Fruit fly (Drosophila melanogaster): Measurements from ENCODE around the gene CG15247.

DNA sequence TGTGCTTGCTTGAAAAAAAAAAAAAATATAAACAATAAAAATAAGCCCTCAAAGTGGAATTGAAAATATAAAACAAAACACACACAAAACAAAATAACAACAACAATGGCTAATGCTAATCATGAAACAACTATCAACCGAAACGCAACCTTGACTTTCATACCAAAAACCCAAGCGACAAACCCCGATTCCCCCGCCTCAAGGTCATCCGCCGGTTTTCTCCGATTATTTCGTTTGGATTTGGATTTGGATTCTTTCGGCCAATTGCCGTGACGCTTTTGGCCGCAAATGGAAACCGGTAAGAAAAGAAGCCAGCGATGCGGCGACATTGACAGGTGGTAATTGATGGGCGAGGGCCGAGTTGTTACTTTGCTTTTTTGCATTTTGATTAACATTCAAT, 21.1 kb upstream of the CG15247 start:
- no peak for TF ChIP-seq Pif1A (GFP tag; optimal IDR thresholded peaks at IDR 0.05)
- no peak for TF ChIP-seq Ets98B (GFP tag; IDR thresholded peaks at IDR 0.05)
- TF ChIP-seq D1 (tag; optimal IDR thresholded peaks at IDR 0.05), result no peak
- no peak for TF ChIP-seq EcR (GFP tag; optimal IDR thresholded peaks at IDR 0.05)
- TF ChIP-seq CG8301 (tag; optimal IDR thresholded peaks at IDR 0.05), result no peak
- TF ChIP-seq CG14655 (GFP tag; optimal IDR thresholded peaks at IDR 0.05), result no peak
